Fruit fly (Drosophila melanogaster): Measurements from ENCODE around the gene pb.

The pb gene

dm6 chr3R:6759419-6759818 is 17.6 kb upstream of the pb start, which contains the start of gene bcd (continued):
- TF ChIP-seq BEAF-32 (GFP tag; optimal IDR thresholded peaks at IDR 0.05) = peak; percentile 59
- peak; percentile 40 for TF ChIP-seq D19B (GFP tag; optimal IDR thresholded peaks at IDR 0.05)
- TF ChIP-seq bbx (GFP tag; IDR thresholded peaks at IDR 0.05; ENCODE audit: partially characterized antibody) = peak; percentile 60
- no peak for TF ChIP-seq bigmax (GFP tag; optimal IDR thresholded peaks at IDR 0.05)
- no peak for TF ChIP-seq lov (optimal IDR thresholded peaks at IDR 0.05)
- 0 out of 3 replicates have a peak, but pooled peaks have one; percentile 56 for TF ChIP-seq lov (GFP tag; IDR thresholded peaks at IDR 0.05)
- peak; percentile 74 for TF ChIP-seq CG9876 (GFP tag; optimal IDR thresholded peaks at IDR 0.05)
- TF ChIP-seq CG3838 (GFP tag; optimal IDR thresholded peaks at IDR 0.05) = peak; percentile 47
- peak; percentile 53; the same call in 2 of the 3 replicates for TF ChIP-seq row (GFP tag; IDR thresholded peaks at IDR 0.05)
- peak; percentile 34; the same call in 1 of the 3 replicates for TF ChIP-seq CG34224 (GFP tag; IDR thresholded peaks at IDR 0.05; ENCODE audit: partially characterized antibody)
- peak; percentile 12 for TF ChIP-seq CG7928 (GFP tag; optimal IDR thresholded peaks at IDR 0.05)
- no peak for TF ChIP-seq CG7745 (tag; optimal IDR thresholded peaks at IDR 0.05)
- peak; percentile 77 for TF ChIP-seq tgo (GFP tag; IDR thresholded peaks at IDR 0.05)
- peak; percentile 42; the same call in 1 of the 2 replicates for TF ChIP-seq peb (GFP tag; IDR thresholded peaks at IDR 0.05)
- TF ChIP-seq CG7556 (GFP tag; optimal IDR thresholded peaks at IDR 0.05) = peak; percentile 22
- TF ChIP-seq Bgb (GFP tag; IDR thresholded peaks at IDR 0.05; ENCODE audit: partially characterized antibody) = peak; percentile 45
- TF ChIP-seq pho (GFP tag; optimal IDR thresholded peaks at IDR 0.05) = peak; percentile 59
- peak; percentile 80 for TF ChIP-seq shn (GFP tag; optimal IDR thresholded peaks at IDR 0.05)
- no peak for TF ChIP-seq CG30020 (tag; optimal IDR thresholded peaks at IDR 0.05)
- peak; percentile 52 for TF ChIP-seq CG1792 (GFP tag; optimal IDR thresholded peaks at IDR 0.05)
- TF ChIP-seq CG12942 (GFP tag; optimal IDR thresholded peaks at IDR 0.05) = peak; percentile 64
- TF ChIP-seq maf-S (GFP tag; optimal IDR thresholded peaks at IDR 0.05) = peak; percentile 54
- no peak for TF ChIP-seq CG6254 (GFP tag; optimal IDR thresholded peaks at IDR 0.05)
- peak; percentile 77 for TF ChIP-seq CG1024 (GFP tag; IDR thresholded peaks at IDR 0.05)
- no peak for TF ChIP-seq cwo (GFP tag; optimal IDR thresholded peaks at IDR 0.05)
- peak; percentile 70 for TF ChIP-seq Mad (GFP tag; optimal IDR thresholded peaks at IDR 0.05)
- no peak for TF ChIP-seq CG11723 (GFP tag; optimal IDR thresholded peaks at IDR 0.05)
- TF ChIP-seq chif (GFP tag; optimal IDR thresholded peaks at IDR 0.05) = peak; percentile 68 to 93
- TF ChIP-seq prd (optimal IDR thresholded peaks at IDR 0.05) = no peak
- TF ChIP-seq prd (GFP tag; IDR thresholded peaks at IDR 0.05) = peak; percentile 92
- peak; percentile 9 for TF ChIP-seq YL-1 (GFP tag; optimal IDR thresholded peaks at IDR 0.05)
- no peak for TF ChIP-seq CG7963 (GFP tag; IDR thresholded peaks at IDR 0.05; ENCODE audit: partially characterized antibody)
- peak; percentile 36; the same call in 1 of the 2 replicates for TF ChIP-seq Dref (GFP tag; IDR thresholded peaks at IDR 0.05)
- TF ChIP-seq B-H1 (GFP tag; IDR thresholded peaks at IDR 0.05) = peak; percentile 47; the same call in 1 of the 3 replicates
- peak; percentile 77 for TF ChIP-seq Abd-B (GFP tag; optimal IDR thresholded peaks at IDR 0.05)
- no peak for TF ChIP-seq CG13296 (GFP tag; optimal IDR thresholded peaks at IDR 0.05)
- peak; percentile 73 for TF ChIP-seq Sry-δ (GFP tag; optimal IDR thresholded peaks at IDR 0.05)
- TF ChIP-seq bowl (GFP tag; IDR thresholded peaks at IDR 0.05) = no peak; the same call in 1 of the 2 replicates
- TF ChIP-seq CG3726 (GFP tag; IDR thresholded peaks at IDR 0.05) = peak; percentile 42; the same call in 1 of the 3 replicates
- peak; percentile 32 for TF ChIP-seq slou (GFP tag; optimal IDR thresholded peaks at IDR 0.05)
- peak; percentile 89 for TF ChIP-seq CG32532 (GFP tag; IDR thresholded peaks at IDR 0.05)
- TF ChIP-seq CG12155 (GFP tag; optimal IDR thresholded peaks at IDR 0.05) = peak; percentile 54
- TF ChIP-seq CG9817 (tag; optimal IDR thresholded peaks at IDR 0.05) = peak; percentile 76
- peak; percentile 72 for TF ChIP-seq trem (tag; optimal IDR thresholded peaks at IDR 0.05)
- TF ChIP-seq usp (GFP tag; optimal IDR thresholded peaks at IDR 0.05) = no peak
- peak; percentile 80 for TF ChIP-seq CG17829 (tag; optimal IDR thresholded peaks at IDR 0.05)
- TF ChIP-seq ase (GFP tag; IDR thresholded peaks at IDR 0.05) = peak; percentile 71; the same call in 2 of the 3 replicates
- TF ChIP-seq croc (GFP tag; conservative IDR thresholded peaks at IDR 0.05) = peak; percentile 39; the same call in 2 of the 3 replicates
- TF ChIP-seq tx (GFP tag; optimal IDR thresholded peaks at IDR 0.05) = peak; percentile 73
- TF ChIP-seq CG1233 (GFP tag; optimal IDR thresholded peaks at IDR 0.05) = peak; percentile 71

Data from whole organism, embryonic.